Worm (Caenorhabditis elegans) whole organism, L4 larva: Measurements from ENCODE around the gene eelo-2.

Experiments
- D1046.2 ChIP-seq: fragments of 200-800 bp; sonication (Bioruptor generic); IDR thresholded peaks from 2 replicates; pipeline ENCODE4 v1.3.6; 2022; ENCODE audit warnings: missing genetic modification characterization, missing compliant biosample characterization
- R02D3.7 ChIP-seq: fragments of 150-350 bp; sonication (generic microtip); optimal IDR thresholded peaks from 3 replicates; lab custom pipeline; 2014; ENCODE audit warnings: missing biosample characterization, missing genetic modification characterization
- Y105C5A.15 ChIP-seq: fragments of 200-800 bp; sonication (Bioruptor generic); IDR thresholded peaks from 2 replicates; pipeline ENCODE4 v1.3.6; 2022; ENCODE audit warnings: missing genetic modification characterization, missing compliant biosample characterization
- ZK546.5 ChIP-seq, 2 experiments: sonication (generic microtip); optimal IDR thresholded peaks; 2 replicates each; lab custom pipeline; 2017; ENCODE audit warnings: missing biosample characterization in 2 of 2, missing genetic modification characterization in 2 of 2
- aha-1 ChIP-seq: fragments of 150-350 bp; peaks from one replicate; lab custom pipeline; 2014; ENCODE audit warnings: missing biosample characterization, missing genetic modification characterization
- arid-1 ChIP-seq: fragments of 200-800 bp; sonication (Bioruptor generic); conservative IDR thresholded peaks from 2 replicates; pipeline ENCODE4 v1.3.6; 2022; ENCODE audit warnings: missing genetic modification reagents, missing genetic modification characterization, missing compliant biosample characterization
- ceh-28 ChIP-seq: fragments of 150-350 bp; optimal IDR thresholded peaks from 2 replicates; lab custom pipeline; 2014; ENCODE audit warnings: missing biosample characterization, missing genetic modification reagents, missing genetic modification characterization
- ceh-44 ChIP-seq: fragments of 200-800 bp; sonication (Bioruptor generic); IDR thresholded peaks from 2 replicates; pipeline ENCODE4 v1.3.6; 2022; ENCODE audit warnings: missing genetic modification reagents, missing genetic modification characterization, missing compliant biosample characterization
- ceh-82 ChIP-seq: sonication (generic microtip); optimal IDR thresholded peaks from 2 replicates; lab custom pipeline; 2017; ENCODE audit warnings: missing biosample characterization, missing genetic modification characterization
- ces-1 ChIP-seq: fragments of 150-350 bp; sonication (generic microtip); optimal IDR thresholded peaks from 4 replicates; lab custom pipeline; 2014; ENCODE audit warnings: missing biosample characterization, missing genetic modification reagents, missing genetic modification characterization
- dmd-6 ChIP-seq: fragments of 200-800 bp; sonication (Bioruptor generic); IDR thresholded peaks from 2 replicates; pipeline ENCODE4 v1.3.6; 2022; ENCODE audit warnings: missing genetic modification reagents, missing genetic modification characterization, missing compliant biosample characterization
- dmd-8 ChIP-seq: fragments of 200-800 bp; sonication (Bioruptor generic); IDR thresholded peaks from 2 replicates; pipeline ENCODE4 v1.3.6; 2022; ENCODE audit warnings: missing genetic modification characterization, missing compliant biosample characterization
- egl-27 ChIP-seq: sonication (generic microtip); optimal IDR thresholded peaks from 3 replicates; lab custom pipeline; 2017; ENCODE audit warnings: missing biosample characterization, missing genetic modification reagents, missing genetic modification characterization
- egl-43 ChIP-seq: fragments of 200-800 bp; sonication (Bioruptor generic); IDR thresholded peaks from 2 replicates; pipeline ENCODE4 v1.3.6; 2022; ENCODE audit warnings: missing genetic modification reagents, missing genetic modification characterization, missing compliant biosample characterization
- hif-1 ChIP-seq, 2 experiments: sonication (generic microtip); optimal IDR thresholded peaks; 2 replicates each; lab custom pipeline; 2016 to 2017; ENCODE audit warnings: missing compliant biosample characterization in 2 of 2, missing genetic modification characterization in 2 of 2, missing genetic modification reagents in 2 of 2, missing genotype in 2 of 2, mild to moderate bottlenecking in 1 of 2
- hlh-30 ChIP-seq: sonication (generic microtip); optimal IDR thresholded peaks from 2 replicates; lab custom pipeline; 2017; ENCODE audit warnings: antibody characterized with exemption, mild to moderate bottlenecking, missing genetic modification characterization, missing compliant biosample characterization; ENCODE audit not compliant: insufficient read depth
- lim-7 ChIP-seq: fragments of 200-800 bp; sonication (Bioruptor generic); IDR thresholded peaks from 2 replicates; pipeline ENCODE4 v1.3.6; 2022; ENCODE audit warnings: missing genetic modification characterization, missing compliant biosample characterization
- lin-13 ChIP-seq: fragments of 150-350 bp; optimal IDR thresholded peaks from 2 replicates; lab custom pipeline; 2014; ENCODE audit warnings: missing biosample characterization, missing genetic modification reagents, missing genetic modification characterization
- lin-38 ChIP-seq: fragments of 200-800 bp; sonication (Bioruptor generic); IDR thresholded peaks from 2 replicates; pipeline ENCODE4 v1.3.6; 2022; ENCODE audit warnings: missing genetic modification reagents, missing genetic modification characterization, missing compliant biosample characterization
- lin-39 ChIP-seq: fragments of 150-350 bp; optimal IDR thresholded peaks from 2 replicates; lab custom pipeline; 2014; ENCODE audit warnings: missing biosample characterization, missing genetic modification reagents, missing genetic modification characterization
- mdl-1 ChIP-seq, 2 experiments: fragments of 150-350 bp in 1 of 2; sonication (generic microtip) in 1 of 2; optimal IDR thresholded peaks; 2 replicates each; lab custom pipeline; 2014 to 2017; ENCODE audit warnings: missing biosample characterization in 2 of 2, missing genetic modification characterization in 2 of 2
- nhr-10 ChIP-seq: fragments of 150-350 bp; optimal IDR thresholded peaks from 2 replicates; lab custom pipeline; 2014; ENCODE audit warnings: missing biosample characterization, missing genetic modification characterization
- nhr-42 ChIP-seq: fragments of 200-800 bp; sonication (Bioruptor generic); IDR thresholded peaks from 2 replicates; pipeline ENCODE4 v1.3.6; 2022; ENCODE audit warnings: missing genetic modification characterization, missing compliant biosample characterization
- nhr-48 ChIP-seq: sonication (generic microtip); optimal IDR thresholded peaks from 2 replicates; lab custom pipeline; 2016; ENCODE audit warnings: mild to moderate bottlenecking, missing genetic modification characterization, missing compliant biosample characterization
- nhr-76 ChIP-seq: fragments of 150-350 bp; optimal IDR thresholded peaks from 2 replicates; lab custom pipeline; 2014; ENCODE audit warnings: missing biosample characterization, missing genetic modification characterization
- nhr-77 ChIP-seq: fragments of 150-350 bp; optimal IDR thresholded peaks from 2 replicates; lab custom pipeline; 2014; ENCODE audit warnings: missing biosample characterization, missing genetic modification characterization
- pha-4 ChIP-seq, 2 experiments: fragments of 150-350 bp in 1 of 2; fragments of 200-800 bp in 1 of 2; sonication (Bioruptor generic) in 1 of 2; IDR thresholded peaks in 1 of 2; optimal IDR thresholded peaks in 1 of 2; 2 replicates each; pipeline versions ENCODE4 v1.3.6 to Lab custom; 2014 to 2022; ENCODE audit warnings: missing genetic modification characterization in 2 of 2, missing genetic modification reagents in 2 of 2, missing biosample characterization in 1 of 2, missing compliant biosample characterization in 1 of 2
- set-16 ChIP-seq: fragments of 200-800 bp; sonication (Bioruptor generic); IDR thresholded peaks from 2 replicates; pipeline ENCODE4 v1.3.6; 2022; ENCODE audit warnings: missing genetic modification reagents, missing genetic modification characterization, missing compliant biosample characterization
- snpc-4 ChIP-seq: fragments of 150-350 bp; optimal IDR thresholded peaks from 2 replicates; lab custom pipeline; 2014; ENCODE audit warnings: missing biosample characterization, missing genetic modification characterization
- tag-97 ChIP-seq: fragments of 200-800 bp; sonication (Bioruptor generic); IDR thresholded peaks from 2 replicates; pipeline ENCODE4 v1.3.6; 2022; ENCODE audit warnings: missing genetic modification characterization, missing compliant biosample characterization
- unc-130 ChIP-seq: sonication (generic microtip); optimal IDR thresholded peaks from 2 replicates; lab custom pipeline; 2016; ENCODE audit warnings: missing genetic modification reagents, missing genetic modification characterization, missing compliant biosample characterization
- unc-39 ChIP-seq: sonication (generic microtip); optimal IDR thresholded peaks from 2 replicates; lab custom pipeline; 2017; ENCODE audit warnings: missing biosample characterization, missing genetic modification characterization
- unc-62 ChIP-seq, 3 experiments: fragments of 150-350 bp in 1 of 3; sonication (generic microtip); optimal IDR thresholded peaks in 2 of 3; peaks in 1 of 3; 1 replicate in 1 of 3; 2 replicates in 2 of 3; lab custom pipeline; 2014 to 2017; ENCODE audit warnings: missing biosample characterization in 3 of 3, missing genetic modification characterization in 3 of 3, missing genetic modification reagents in 3 of 3, missing genotype in 1 of 3
- ztf-7 ChIP-seq: fragments of 150-350 bp; optimal IDR thresholded peaks from 2 replicates; lab custom pipeline; 2014; ENCODE audit warnings: missing biosample characterization, missing genetic modification characterization

Gene eelo-2

DNA sequence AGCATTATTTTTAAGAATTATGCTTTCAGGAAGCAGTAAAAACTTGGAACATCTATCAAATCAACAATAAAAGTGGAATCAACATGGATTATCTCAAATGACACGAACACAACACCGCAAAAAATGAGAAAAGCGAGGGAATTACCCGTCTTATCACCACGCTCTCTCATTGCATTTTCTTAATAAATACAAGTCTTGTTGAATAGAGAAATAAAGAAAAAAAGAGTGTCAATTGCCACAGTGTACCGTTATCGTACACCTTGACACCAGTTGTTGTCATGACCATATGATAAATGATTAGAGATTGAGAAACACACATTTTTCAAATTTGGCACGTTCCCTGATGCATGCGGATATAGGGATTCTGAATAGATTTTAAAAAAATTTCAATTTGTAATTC lies 13.8 kb downstream of the eelo-2 start (continued):
- TF ChIP-seq nhr-76 (tag; lab: Kevin White, UChicago) (no peak), snpc-4 (tag; lab: Kevin White, UChicago) (no peak), ZK546.5 (tag; optimal IDR thresholded peaks at IDR 0.05; lab: Kevin White, UChicago) (no peak), mdl-1 (tag; optimal IDR thresholded peaks at IDR 0.05; lab: Kevin White, UChicago) (peak; percentile 20 to 79), ztf-7 (tag; lab: Kevin White, UChicago) (peak; percentile 26), nhr-48 (tag; lab: Kevin White, UChicago) (peak; percentile 75), unc-39 (tag; lab: Kevin White, UChicago) (no peak), ceh-44 (no peak), ces-1 (GFP tag; lab: Kevin White, UChicago) (no peak), nhr-10 (tag; lab: Kevin White, UChicago) (no peak), hif-1 (tag; optimal IDR thresholded peaks at IDR 0.05; lab: Kevin White, UChicago) (peak; percentile 7 to 96), set-16 (GFP tag; lab: Robert Waterston, UW) (no peak), egl-27 (tag; lab: Kevin White, UChicago) (no peak), unc-62 (GFP tag; optimal IDR thresholded peaks at IDR 0.05 in 1 of 2; lab: Kevin White, UChicago) (peak in 1 of 2 experiments; percentile 22), unc-62 (tag; optimal IDR thresholded peaks at IDR 0.05; lab: Kevin White, UChicago) (no peak), nhr-42 (GFP tag; lab: Robert Waterston, UW) (no peak)

DNA sequence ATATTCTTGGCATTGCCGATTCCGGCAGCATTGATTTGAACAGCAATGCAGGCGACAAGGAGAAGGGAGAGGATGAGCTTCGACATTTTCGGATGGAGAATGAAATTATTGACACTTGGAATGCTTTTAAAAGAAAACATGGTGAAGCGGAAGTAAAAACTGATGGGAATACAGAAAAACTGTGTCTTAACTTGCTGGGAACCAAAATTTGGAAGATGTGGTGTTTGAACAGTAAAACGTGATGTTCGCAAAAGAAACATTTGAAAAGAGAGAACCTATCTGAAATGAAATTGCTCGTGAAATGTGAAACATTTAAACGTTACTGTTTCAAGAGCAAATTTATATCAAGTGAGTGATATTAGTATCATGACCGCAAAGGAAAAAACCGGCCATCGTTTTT lies 14.8 kb downstream of the eelo-2 start, which contains the start of gene F26D10.13:
F26D10.13 (minus strand) TSS at position 101 of the 400 bp plus-strand sequence.
- TF ChIP-seq dmd-8 (GFP tag; lab: Robert Waterston, UW): no peak
- no peak for TF ChIP-seq arid-1 (GFP tag; lab: Robert Waterston, UW)
- no peak for TF ChIP-seq dmd-6 (GFP tag; lab: Robert Waterston, UW)
- TF ChIP-seq ceh-82 (tag; lab: Kevin White, UChicago): no peak
- no peak for TF ChIP-seq tag-97
- no peak for TF ChIP-seq set-16 (GFP tag; lab: Robert Waterston, UW)
- no peak for TF ChIP-seq hlh-30 (tag; lab: Kevin White, UChicago)
- TF ChIP-seq lim-7: no peak
- TF ChIP-seq Y105C5A.15 (GFP tag; lab: Robert Waterston, UW): no peak
- TF ChIP-seq pha-4 (GFP tag; IDR thresholded peaks at IDR 0.05; lab: Robert Waterston, UW): no peak
- no peak for TF ChIP-seq pha-4 (tag; optimal IDR thresholded peaks at IDR 0.05; lab: Kevin White, UChicago)
- no peak for TF ChIP-seq D1046.2 (GFP tag; lab: Robert Waterston, UW)
- TF ChIP-seq nhr-77 (tag; lab: Kevin White, UChicago): no peak
- no peak for TF ChIP-seq lin-39 (tag; lab: Kevin White, UChicago)
- TF ChIP-seq egl-43 (GFP tag; lab: Robert Waterston, UW): no peak
- TF ChIP-seq, all 104 proteins: peak for 0

DNA sequence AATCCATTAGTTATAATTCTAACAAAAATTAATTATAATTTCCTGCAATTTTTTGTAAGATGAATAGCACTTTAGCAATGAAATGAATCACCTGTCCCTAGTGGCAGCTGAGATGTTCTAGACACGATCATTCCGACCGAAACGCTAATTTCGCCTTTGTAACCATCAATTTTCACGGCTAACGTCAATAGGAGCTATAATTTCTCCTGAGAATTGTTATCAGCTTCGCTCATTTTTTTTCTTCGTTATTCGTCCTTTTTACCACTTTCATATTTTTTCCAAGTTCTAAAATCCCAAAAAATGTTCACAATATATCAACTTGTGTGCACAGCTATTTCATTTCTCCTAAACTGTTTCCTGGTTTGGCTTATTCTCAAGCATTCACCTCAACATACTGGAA lies 15.3 kb downstream of the eelo-2 start, which contains the start of gene str-187:
str-187 (plus strand) TSS at position 301 of the 400 bp plus-strand sequence.
- no peak for TF ChIP-seq lin-13
- no peak for TF ChIP-seq unc-130 (GFP tag; lab: Kevin White, UChicago)
- TF ChIP-seq R02D3.7 (tag; lab: Kevin White, UChicago): no peak
- no peak for TF ChIP-seq lin-38 (GFP tag; lab: Robert Waterston, UW)
- TF ChIP-seq aha-1 (tag; lab: Kevin White, UChicago): no peak

DNA sequence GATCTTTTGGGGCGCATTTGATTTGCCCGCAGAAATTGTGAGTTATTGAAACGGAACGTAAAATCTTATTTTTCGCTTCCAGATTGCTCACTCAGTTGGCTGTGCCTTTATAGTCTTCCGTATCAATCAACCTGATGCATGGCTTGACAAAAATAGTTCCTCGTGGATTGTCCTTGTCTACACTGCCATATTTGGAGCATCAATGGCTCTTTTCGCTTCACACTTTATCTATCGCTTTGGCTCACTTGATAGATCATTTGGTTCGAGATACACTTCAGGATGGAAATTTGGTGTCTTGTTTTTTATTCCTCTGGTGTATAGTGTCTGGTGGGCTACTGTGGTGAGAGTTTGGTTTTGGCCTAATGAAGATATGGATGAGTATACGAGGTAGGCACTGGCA lies 15.8 kb downstream of the eelo-2 start:
- TF ChIP-seq aha-1 (tag; lab: Kevin White, UChicago) (peak; percentile 96), set-16 (GFP tag; lab: Robert Waterston, UW) (no peak), ceh-28 (tag; lab: Kevin White, UChicago) (no peak)
